Worm (Caenorhabditis elegans) whole organism, late embryonic: ENCODE measurements around the gene gcy-33.

Experiments
- F13H6.1 ChIP-seq: sonication (generic microtip); optimal IDR thresholded peaks from 2 replicates; lab custom pipeline; 2016; ENCODE audit warnings: missing genetic modification characterization, missing compliant biosample characterization
- elt-4 ChIP-seq: sonication (generic microtip); optimal IDR thresholded peaks from 2 replicates; lab custom pipeline; 2016; ENCODE audit warnings: missing genetic modification characterization, missing compliant biosample characterization
- fkh-10 ChIP-seq: fragments of 150-350 bp; optimal IDR thresholded peaks from 2 replicates; lab custom pipeline; 2014; ENCODE audit warnings: missing biosample characterization, missing genetic modification reagents, missing genetic modification characterization
- hlh-15 ChIP-seq: sonication (generic microtip); optimal IDR thresholded peaks from 2 replicates; lab custom pipeline; 2016; ENCODE audit warnings: missing genetic modification characterization, missing compliant biosample characterization
- hlh-6 ChIP-seq: sonication (generic microtip); optimal IDR thresholded peaks from 2 replicates; lab custom pipeline; 2016; ENCODE audit warnings: missing genotype, missing genetic modification characterization, missing compliant biosample characterization

DNA sequence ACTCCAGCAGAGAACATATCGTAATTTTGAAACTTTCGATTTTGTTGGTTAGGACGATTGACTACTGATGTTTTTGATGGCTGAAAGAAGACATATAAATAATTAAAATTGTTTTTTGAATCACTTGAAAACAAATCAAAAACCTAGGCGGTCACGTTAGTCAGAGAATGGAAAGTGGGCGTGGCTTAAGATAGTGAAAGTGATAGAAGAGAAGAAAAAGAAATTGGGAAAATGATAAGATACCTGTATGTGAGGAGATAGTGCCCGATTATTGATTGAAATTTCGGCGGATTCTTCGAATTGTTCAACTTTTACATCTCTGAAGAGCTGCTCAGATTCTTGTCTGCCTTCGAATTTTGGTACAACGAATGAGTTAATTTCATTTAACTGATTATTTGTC is 10.1 kb upstream of the gcy-33 start:
- TF ChIP-seq hlh-6 (tag; lab: Kevin White, UChicago), result no peak
- no peak for TF ChIP-seq fkh-10
- no peak for TF ChIP-seq F13H6.1
- no peak for TF ChIP-seq hlh-15 (tag; lab: Kevin White, UChicago)
- no peak for TF ChIP-seq elt-4 (tag; lab: Kevin White, UChicago)
